Fruit fly (Drosophila melanogaster) Kc167 (cell line): ENCODE results near the gene ttk.

Experiments used
- Myc ChIP-seq: fragments of >200 bp; optimal IDR thresholded peaks from 2 replicates; lab custom pipeline; 2017; ENCODE audit warnings: missing external identifiers
- Sin3A ChIP-seq: fragments of >200 bp; optimal IDR thresholded peaks from 2 replicates; lab custom pipeline; 2018; ENCODE audit warnings: missing external identifiers
- h ChIP-seq: fragments of >200 bp; optimal IDR thresholded peaks from 3 replicates; lab custom pipeline; 2018; ENCODE audit warnings: missing external identifiers
- insv ChIP-seq: fragments of >200 bp; optimal IDR thresholded peaks from 3 replicates; lab custom pipeline; 2018; ENCODE audit warnings: missing external identifiers
- psq ChIP-seq: fragments of >200 bp; optimal IDR thresholded peaks from 2 replicates; lab custom pipeline; 2017; ENCODE audit warnings: missing external identifiers
- ttk ChIP-seq: sonication (Bioruptor generic); optimal IDR thresholded peaks from 2 replicates; lab custom pipeline; 2017; ENCODE audit warnings: missing external identifiers

Gene ttk

dm6 chr3R:31738060-31738619 is 24.5 kb downstream of the ttk start, which contains the start of gene eEF1alpha2:
Gene eEF1alpha2, plus strand, starts transcription at chr3R:31738468.
- TF ChIP-seq h (lab: Kevin White, UChicago): no peak
- TF ChIP-seq Sin3A (lab: Kevin White, UChicago): no peak
- TF ChIP-seq insv (lab: Kevin White, UChicago): no peak
- no peak for TF ChIP-seq Myc (lab: Kevin White, UChicago)
- no peak for TF ChIP-seq ttk (lab: Kevin White, UChicago)
- TF ChIP-seq psq (lab: Kevin White, UChicago): no peak

DNA sequence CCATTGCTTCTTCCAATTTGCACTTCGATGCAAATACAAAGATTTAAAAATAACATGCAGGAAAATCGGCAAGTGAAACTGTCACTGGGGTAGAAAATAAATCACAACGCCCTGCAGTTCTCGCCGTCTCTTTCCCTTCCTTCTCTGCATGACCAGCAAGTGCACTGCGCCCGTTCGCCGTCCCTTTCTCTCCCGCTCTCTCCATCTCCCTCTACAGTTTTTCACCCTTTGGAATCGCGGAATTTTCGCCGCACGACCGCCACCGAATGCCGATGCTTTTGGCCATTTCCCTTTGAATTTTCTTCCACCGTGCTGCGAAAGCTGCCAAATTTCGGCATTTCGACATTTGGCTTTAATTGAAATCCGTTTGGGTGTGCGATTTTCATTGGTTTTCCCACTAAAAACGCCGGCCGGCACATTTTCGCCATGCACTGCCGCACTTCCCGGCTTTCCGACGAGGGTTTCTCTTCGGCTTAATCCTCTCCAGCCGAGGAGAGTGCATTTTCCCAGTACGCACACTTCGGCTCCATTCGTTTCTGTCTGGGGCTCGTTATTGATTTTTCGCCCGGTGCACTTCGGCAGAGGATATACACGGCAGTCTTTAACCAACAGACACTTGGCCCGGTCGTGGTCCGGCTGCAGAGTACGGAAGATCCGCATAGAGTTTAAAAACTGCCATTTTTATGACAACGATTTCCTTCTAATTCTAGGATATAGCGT is 25.6 kb downstream of the ttk start:
- no peak for TF ChIP-seq psq (lab: Kevin White, UChicago)
- no peak for TF ChIP-seq Sin3A (lab: Kevin White, UChicago)
- TF ChIP-seq h (lab: Kevin White, UChicago): no peak
- no peak for TF ChIP-seq Myc (lab: Kevin White, UChicago)
- TF ChIP-seq insv (lab: Kevin White, UChicago): no peak
- no peak for TF ChIP-seq ttk (lab: Kevin White, UChicago)

DNA sequence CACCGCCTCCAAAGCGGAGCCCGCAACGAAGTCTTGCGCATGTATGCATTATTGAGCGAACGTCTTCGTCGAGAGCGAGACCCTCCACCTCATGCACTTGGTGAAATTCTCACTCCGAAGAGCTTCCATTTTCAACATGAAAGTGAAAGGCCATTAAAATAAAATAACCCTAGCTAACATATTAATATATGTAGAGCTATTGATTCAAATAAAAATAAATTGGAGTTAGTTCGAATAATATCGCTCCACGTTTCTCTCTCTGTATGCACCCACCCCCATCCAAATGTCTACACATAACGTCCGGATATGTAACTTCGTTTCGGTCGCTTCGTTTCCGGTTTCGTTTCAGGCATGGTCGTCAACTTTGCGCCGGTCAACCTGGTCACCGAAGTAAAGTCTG is 27.6 kb downstream of the ttk start:
- TF ChIP-seq psq (lab: Kevin White, UChicago) (no peak), h (lab: Kevin White, UChicago) (no peak), insv (lab: Kevin White, UChicago) (no peak), Sin3A (lab: Kevin White, UChicago) (no peak), Myc (lab: Kevin White, UChicago) (no peak), ttk (lab: Kevin White, UChicago) (no peak)

dm6 chr3R:31743279-31743678 is 29.6 kb downstream of the ttk start, which contains the start of gene Tbca:
Gene Tbca, plus strand, starts transcription at chr3R:31743490.
- TF ChIP-seq Sin3A (lab: Kevin White, UChicago) (no peak), h (lab: Kevin White, UChicago) (no peak), insv (lab: Kevin White, UChicago) (no peak), ttk (lab: Kevin White, UChicago) (no peak), Myc (lab: Kevin White, UChicago) (no peak), psq (lab: Kevin White, UChicago) (no peak)

- no peak for TF ChIP-seq psq (lab: Kevin White, UChicago)
Observed at dm6 chr3R:31744044-31744652, 30.5 kb downstream of the ttk start, which contains the start of gene CG1896. Gene CG1896, plus strand, starts transcription at chr3R:31744282.

DNA sequence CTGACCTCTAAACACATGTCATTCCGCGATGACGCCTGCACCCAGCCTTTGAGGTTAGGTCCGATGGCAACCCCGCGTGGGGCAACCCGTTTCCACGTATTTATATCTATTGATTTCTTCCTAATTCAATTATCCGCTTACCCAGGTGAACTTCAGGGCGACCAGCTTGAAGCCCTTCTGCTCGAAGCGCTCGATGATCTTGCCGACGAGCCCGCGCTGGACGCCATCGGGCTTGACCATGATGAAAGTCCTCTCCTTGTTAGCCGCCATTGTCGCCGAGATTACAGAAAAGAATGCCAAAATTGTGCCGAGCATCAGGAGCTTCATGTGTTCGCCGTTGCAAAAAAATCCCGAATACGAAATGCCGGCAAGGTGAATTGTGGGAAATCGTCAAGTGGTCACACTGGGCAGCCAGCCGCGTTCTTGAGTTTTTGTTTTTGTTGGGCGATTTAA is 32.0 kb downstream of the ttk start, which contains the start of gene awd:
Gene awd (minus strand): TSS at position 449 of the 453 bp plus-strand sequence.
- TF ChIP-seq ttk (lab: Kevin White, UChicago) (no peak), insv (lab: Kevin White, UChicago) (no peak), psq (lab: Kevin White, UChicago) (no peak), Sin3A (lab: Kevin White, UChicago) (no peak), h (lab: Kevin White, UChicago) (no peak), Myc (lab: Kevin White, UChicago) (no peak)

DNA sequence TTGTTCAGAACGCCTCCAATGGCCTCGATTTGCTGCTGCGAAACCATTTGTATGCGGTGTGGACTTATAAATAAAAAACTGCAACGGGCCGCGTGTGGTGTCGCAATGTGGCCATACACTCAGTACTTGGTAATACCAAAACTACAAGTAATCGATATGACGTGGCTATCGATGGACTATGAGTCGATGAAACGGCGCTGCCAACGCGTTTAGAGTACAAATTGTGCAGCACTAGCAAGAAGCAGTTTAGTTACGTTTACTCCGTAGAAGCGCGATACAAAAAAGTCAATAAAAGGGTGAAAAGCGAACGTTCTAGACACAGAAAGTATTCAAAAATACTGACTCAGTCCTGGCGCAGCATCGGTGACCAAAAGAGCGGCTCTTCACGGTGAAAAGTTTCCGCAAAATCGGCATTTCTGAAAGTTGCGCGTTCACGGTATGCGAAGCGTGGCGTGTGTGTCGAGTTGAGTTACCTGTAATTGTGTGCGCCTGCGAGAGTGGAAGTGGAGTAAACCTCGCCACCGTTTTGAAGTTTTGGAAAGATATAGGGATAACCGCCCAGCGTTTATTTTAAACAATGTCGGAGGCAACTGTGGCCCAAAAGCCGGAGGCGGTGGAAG is 33.9 kb downstream of the ttk start, which contains the start of the genes nero and CG1910:
Gene nero (minus strand): TSS at position 130 of the 620 bp plus-strand sequence.
Gene CG1910 (plus strand): TSS at position 215 of the 620 bp plus-strand sequence.
- TF ChIP-seq psq (lab: Kevin White, UChicago) (no peak), h (lab: Kevin White, UChicago) (no peak), Myc (lab: Kevin White, UChicago) (no peak), Sin3A (lab: Kevin White, UChicago) (no peak)

DNA sequence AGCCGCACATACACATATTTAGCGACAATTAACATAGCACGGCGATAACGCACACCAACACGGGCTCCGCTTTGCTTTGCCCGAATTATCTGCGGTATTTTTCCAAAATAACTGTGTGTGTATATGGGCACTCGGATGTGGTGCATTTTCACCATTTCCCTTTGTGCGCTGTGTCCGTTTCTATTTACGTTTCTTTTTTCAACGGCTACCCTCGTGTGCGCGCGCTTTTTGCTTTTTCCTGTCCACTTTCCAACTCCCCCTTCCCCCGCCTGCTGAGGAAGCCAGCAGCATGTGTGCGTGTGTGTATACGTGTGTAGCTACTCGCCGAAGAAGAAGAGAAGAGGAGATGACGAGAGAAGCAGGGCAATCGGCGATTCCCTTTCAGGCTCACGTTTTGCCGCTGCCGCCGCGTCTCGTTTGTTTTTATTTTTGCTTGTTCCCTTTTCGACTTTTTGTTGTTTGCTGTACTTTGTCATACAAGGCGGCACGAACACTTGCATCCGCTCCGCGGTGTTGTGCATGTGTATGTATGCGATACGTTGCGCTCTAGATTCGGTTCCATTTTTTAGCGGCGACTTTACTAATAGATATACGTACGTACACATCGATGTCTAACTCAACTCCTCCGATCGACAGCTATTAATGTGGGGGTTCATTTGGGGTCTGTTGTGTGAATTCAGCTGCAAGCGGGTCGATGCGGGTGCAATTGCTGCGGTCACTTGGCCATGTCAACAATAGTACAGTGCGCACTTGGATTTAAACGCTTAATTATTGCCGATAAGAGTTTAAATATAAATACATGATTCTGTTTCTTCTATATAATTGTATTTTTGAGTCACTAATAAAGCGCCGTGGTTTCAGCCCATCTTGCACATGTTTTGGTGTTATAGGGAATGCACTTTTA is 34.7 kb downstream of the ttk start:
- TF ChIP-seq psq (lab: Kevin White, UChicago) (peak; percentile 75), insv (lab: Kevin White, UChicago) (no peak)

DNA sequence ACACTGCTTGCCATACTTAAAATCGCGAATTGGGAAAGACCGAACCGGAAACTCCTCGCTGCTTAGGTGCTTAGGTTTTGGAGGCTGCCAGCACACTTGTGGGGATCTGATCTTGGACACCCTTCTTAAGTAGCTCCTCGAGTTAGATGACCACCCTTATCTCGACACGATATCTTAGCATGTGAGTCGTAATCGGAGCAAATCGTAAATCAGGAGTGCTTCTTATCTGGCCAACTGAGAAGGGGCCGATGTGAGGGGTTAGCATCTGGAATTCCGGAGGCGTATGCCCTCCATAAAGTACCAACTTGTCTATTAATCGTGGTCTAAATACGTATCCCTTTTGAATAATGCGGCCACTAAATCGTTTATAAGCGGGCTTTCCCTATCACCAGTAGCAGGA is 40.9 kb downstream of the ttk start, which contains the start of gene salt:
Gene salt (minus strand): TSS at position 101 of the 400 bp plus-strand sequence.
- TF ChIP-seq Sin3A (lab: Kevin White, UChicago) (no peak), insv (lab: Kevin White, UChicago) (no peak), h (lab: Kevin White, UChicago) (no peak), psq (lab: Kevin White, UChicago) (no peak), Myc (lab: Kevin White, UChicago) (no peak), ttk (lab: Kevin White, UChicago) (no peak)

- TF ChIP-seq h (lab: Kevin White, UChicago): no peak
- no peak for TF ChIP-seq psq (lab: Kevin White, UChicago)
- TF ChIP-seq ttk (lab: Kevin White, UChicago): no peak
- TF ChIP-seq Myc (lab: Kevin White, UChicago): no peak
- TF ChIP-seq Sin3A (lab: Kevin White, UChicago): no peak
- no peak for TF ChIP-seq insv (lab: Kevin White, UChicago)
Observed at dm6 chr3R:31758587-31759167, 45.0 kb downstream of the ttk start, which contains the start of gene CG2187. Gene CG2187, minus strand, starts transcription at chr3R:31758637.
